Fruit fly (Drosophila melanogaster) whole organism, wandering third instar larva: ENCODE results near the gene CG16723.

Experiments
- Abd-B ChIP-seq: fragments of >200 bp; optimal IDR thresholded peaks from 2 replicates; lab custom pipeline; 2017; ENCODE audit warnings: missing biosample characterization, missing genetic modification characterization
- Dfd ChIP-seq: fragments of >200 bp; optimal IDR thresholded peaks from 2 replicates; lab custom pipeline; 2017; ENCODE audit warnings: missing biosample characterization, missing genetic modification characterization
- HLH106 ChIP-seq: fragments of 200-800 bp; optimal IDR thresholded peaks from 3 replicates; lab custom pipeline; 2019; ENCODE audit warnings: missing biosample characterization, mild to moderate bottlenecking, missing genetic modification characterization, moderate library complexity
- Rel ChIP-seq, 2 experiments: fragments of 200-800 bp; sonication (Bioruptor generic) in 1 of 2; optimal IDR thresholded peaks; 2 replicates in 1 of 2; 3 replicates in 1 of 2; lab custom pipeline; 2016 to 2019; ENCODE audit warnings: mild to moderate bottlenecking in 2 of 2, missing biosample characterization in 2 of 2, missing genetic modification characterization in 2 of 2, moderate library complexity in 1 of 2
- Sp1 ChIP-seq: fragments of 200-800 bp; sonication (Bioruptor generic); optimal IDR thresholded peaks from 3 replicates; lab custom pipeline; 2019; ENCODE audit warnings: missing biosample characterization, mild to moderate bottlenecking, missing genetic modification characterization, moderate library complexity
- Vsx2 ChIP-seq: fragments of 200-300, 225-300 bp; sonication (Bioruptor generic); optimal IDR thresholded peaks from 2 replicates; lab custom pipeline; 2018; ENCODE audit warnings: missing biosample characterization, missing genetic modification characterization; ENCODE audit not compliant: partially characterized antibody
- br ChIP-seq: fragments of 200-800 bp; sonication (Bioruptor generic); optimal IDR thresholded peaks from 2 replicates; lab custom pipeline; 2016; ENCODE audit warnings: missing biosample characterization, missing genetic modification characterization
- foxo ChIP-seq, 2 experiments: fragments of 200-800 bp; sonication (Bioruptor generic); optimal IDR thresholded peaks; 2 replicates in 1 of 2; 3 replicates in 1 of 2; lab custom pipeline; 2016 to 2017; ENCODE audit warnings: missing biosample characterization in 2 of 2, missing genetic modification characterization in 2 of 2

dm6 chr3R:23634789-23635188 lies 38.7 kb upstream of the CG16723 start:
- TF ChIP-seq Dfd (GFP tag; lab: Kevin White, UChicago) (no peak), Rel (GFP tag; optimal IDR thresholded peaks at IDR 0.05; lab: Kevin White, UChicago) (no peak), Rel (tag; optimal IDR thresholded peaks at IDR 0.05; lab: Kevin White, UChicago) (no peak), foxo (GFP tag; optimal IDR thresholded peaks at IDR 0.05; lab: Kevin White, UChicago) (no peak), br (GFP tag; lab: Kevin White, UChicago) (no peak), Sp1 (GFP tag; lab: Kevin White, UChicago) (no peak), Vsx2 (GFP tag; lab: Kevin White, UChicago) (no peak), HLH106 (no peak), Abd-B (GFP tag; lab: Kevin White, UChicago) (no peak)
